Fruit fly (Drosophila melanogaster) whole organism, embryonic: ENCODE results near the gene qtc.

Source experiments
- Awh ChIP-seq: fragments of 200-800 bp; sonication (Bioruptor generic); IDR thresholded peaks from 2 replicates; pipeline ENCODE4, ENCODE4 v1.3.6; 2022; ENCODE audit warnings: missing biosample characterization, missing genetic modification characterization
- Bdp1 ChIP-seq: fragments of 200-800 bp; sonication (Bioruptor generic); optimal IDR thresholded peaks from 3 replicates; lab custom pipeline; 2016; ENCODE audit warnings: missing biosample characterization, missing genetic modification characterization
- CG10321 ChIP-seq: fragments of 200-800 bp; sonication (Bioruptor generic); IDR thresholded peaks from 2 replicates; pipeline ENCODE4 v1.3.6; 2022; ENCODE audit warnings: missing biosample characterization, missing genetic modification characterization
- CG11456 ChIP-seq: fragments of 200-800 bp; sonication (Bioruptor generic); IDR thresholded peaks from 3 replicates; pipeline ENCODE4 v1.3.6; 2022; ENCODE audit warnings: missing biosample characterization, missing genetic modification characterization
- CG12391 ChIP-seq: fragments of 200-800 bp; sonication (Bioruptor generic); optimal IDR thresholded peaks from 3 replicates; lab custom pipeline; 2018; ENCODE audit warnings: missing biosample characterization, mild to moderate bottlenecking, missing genetic modification characterization, moderate library complexity
- CG12659 ChIP-seq: fragments of 200-800 bp; sonication (Bioruptor generic); optimal IDR thresholded peaks from 3 replicates; lab custom pipeline; 2017; ENCODE audit warnings: mild to moderate bottlenecking, missing biosample characterization, missing genetic modification reagents, missing genetic modification characterization
- CG12769 ChIP-seq: fragments of 200-800 bp; sonication (Bioruptor generic); optimal IDR thresholded peaks from 2 replicates; lab custom pipeline; 2019; ENCODE audit warnings: missing biosample characterization, mild to moderate bottlenecking, missing genetic modification characterization, moderate library complexity
- CG13624 ChIP-seq: fragments of 200-800 bp; sonication (Bioruptor generic); optimal IDR thresholded peaks from 2 replicates; lab custom pipeline; 2016; ENCODE audit warnings: missing biosample characterization, missing genetic modification characterization
- CG1602 ChIP-seq: fragments of 200-800 bp; sonication (Bioruptor generic); optimal IDR thresholded peaks from 3 replicates; lab custom pipeline; 2016; ENCODE audit warnings: missing biosample characterization, missing genetic modification characterization
- CG16779 ChIP-seq: fragments of 200-800 bp; sonication (Bioruptor generic); IDR thresholded peaks from 2 replicates; pipeline ENCODE4 v1.3.6; 2022; ENCODE audit warnings: missing biosample characterization, missing genetic modification characterization
- CG2116 ChIP-seq: fragments of 200-800 bp; sonication (Bioruptor generic); optimal IDR thresholded peaks from 3 replicates; lab custom pipeline; 2018; ENCODE audit warnings: missing biosample characterization, mild to moderate bottlenecking, missing genetic modification characterization
- CG2120 ChIP-seq: fragments of 200-800 bp; sonication (Bioruptor generic); optimal IDR thresholded peaks from 3 replicates; lab custom pipeline; 2016; ENCODE audit warnings: missing biosample characterization, missing genetic modification characterization
- CG31388 ChIP-seq: fragments of 200-800 bp; sonication (Bioruptor generic); optimal IDR thresholded peaks from 2 replicates; lab custom pipeline; 2016; ENCODE audit warnings: missing biosample characterization, missing genetic modification characterization
- CG31441 ChIP-seq: fragments of 200-800 bp; sonication (Bioruptor generic); IDR thresholded peaks from 2 replicates; pipeline ENCODE4 v1.3.6; 2022; ENCODE audit warnings: missing biosample characterization, missing genetic modification characterization
- CG33213 ChIP-seq: fragments of 200-800 bp; sonication (Bioruptor generic); optimal IDR thresholded peaks from 3 replicates; lab custom pipeline; 2016; ENCODE audit warnings: missing biosample characterization, missing genetic modification characterization
- CG34422 ChIP-seq: fragments of 200-800 bp; sonication (Bioruptor generic); IDR thresholded peaks from 3 replicates; pipeline ENCODE4 v1.3.6; 2022; ENCODE audit warnings: missing biosample characterization, missing genetic modification characterization
- CG3847 ChIP-seq: fragments of 200-800 bp; sonication (Bioruptor generic); IDR thresholded peaks from 2 replicates; pipeline ENCODE4 v1.3.6; 2022; ENCODE audit warnings: missing biosample characterization, missing genetic modification characterization
- CG6689 ChIP-seq: fragments of 200-800 bp; sonication (Bioruptor generic); IDR thresholded peaks from 2 replicates; pipeline ENCODE4 v1.3.6; 2022; ENCODE audit warnings: missing biosample characterization, missing genetic modification characterization
- CG9215 ChIP-seq: fragments of 200-800 bp; sonication (Bioruptor generic); IDR thresholded peaks from 2 replicates; pipeline ENCODE4 v1.3.6; 2022; ENCODE audit warnings: missing biosample characterization, missing genetic modification characterization
- CG9727 ChIP-seq: fragments of 200-800 bp; sonication (Bioruptor generic); optimal IDR thresholded peaks from 3 replicates; lab custom pipeline; 2017; ENCODE audit warnings: missing biosample characterization, mild to moderate bottlenecking, missing genetic modification characterization
- CG9817 ChIP-seq: fragments of 200-800 bp; sonication (Bioruptor generic); optimal IDR thresholded peaks from 2 replicates; lab custom pipeline; 2018; ENCODE audit warnings: missing biosample characterization, mild to moderate bottlenecking, missing genetic modification characterization, moderate library complexity
- Camta ChIP-seq: fragments of 200-800 bp; sonication (Bioruptor generic); optimal IDR thresholded peaks from 2 replicates; lab custom pipeline; 2016; ENCODE audit warnings: missing biosample characterization, missing genetic modification characterization
- CoRest ChIP-seq: fragments of 200-800 bp; sonication (Bioruptor generic); optimal IDR thresholded peaks from 3 replicates; lab custom pipeline; 2018; ENCODE audit warnings: missing biosample characterization, mild to moderate bottlenecking, missing genetic modification characterization, moderate library complexity
- CrebB ChIP-seq: fragments of 200-800 bp; sonication (Bioruptor generic); optimal IDR thresholded peaks from 3 replicates; lab custom pipeline; 2018; ENCODE audit warnings: missing biosample characterization, mild to moderate bottlenecking, missing genetic modification characterization
- Deaf1 ChIP-seq: fragments of 200-800 bp; optimal IDR thresholded peaks from 3 replicates; lab custom pipeline; 2019; ENCODE audit warnings: missing biosample characterization, mild to moderate bottlenecking, missing genetic modification characterization, moderate library complexity
- Eip74EF ChIP-seq, 2 experiments: fragments of 200-800 bp in 1 of 2; fragments of >200 bp in 1 of 2; sonication (Bioruptor generic) in 1 of 2; optimal IDR thresholded peaks; 2 replicates each; lab custom pipeline; 2017 to 2019; ENCODE audit warnings: missing biosample characterization in 2 of 2, missing genetic modification characterization in 2 of 2, mild to moderate bottlenecking in 1 of 2, moderate library complexity in 1 of 2
- HLH54F ChIP-seq: fragments of 200-800 bp; sonication (Bioruptor generic); optimal IDR thresholded peaks from 3 replicates; lab custom pipeline; 2016; ENCODE audit warnings: missing biosample characterization, missing genetic modification characterization
- Meics ChIP-seq: fragments of 200-800 bp; sonication (Bioruptor generic); optimal IDR thresholded peaks from 2 replicates; lab custom pipeline; 2017; ENCODE audit warnings: missing biosample characterization, mild to moderate bottlenecking, missing genetic modification characterization
- Mes4 ChIP-seq: fragments of 200-800 bp; sonication (Bioruptor generic); optimal IDR thresholded peaks from 2 replicates; lab custom pipeline; 2016; ENCODE audit warnings: missing biosample characterization, missing genetic modification characterization
- NC2β ChIP-seq: fragments of 200-800 bp; sonication (Bioruptor generic); optimal IDR thresholded peaks from 2 replicates; lab custom pipeline; 2016; ENCODE audit warnings: missing biosample characterization, missing genetic modification characterization
- Vsx1 ChIP-seq: fragments of 200-800 bp; sonication (Bioruptor generic); optimal IDR thresholded peaks from 2 replicates; lab custom pipeline; 2017; ENCODE audit warnings: missing biosample characterization, mild to moderate bottlenecking, missing genetic modification characterization, missing genetic modification reagents
- az2 ChIP-seq: fragments of 200-800 bp; sonication (Bioruptor generic); optimal IDR thresholded peaks from 3 replicates; lab custom pipeline; 2016; ENCODE audit warnings: missing biosample characterization, missing genetic modification characterization
- caup ChIP-seq: fragments of 200-800 bp; sonication (Bioruptor generic); optimal IDR thresholded peaks from 3 replicates; lab custom pipeline; 2017; ENCODE audit warnings: missing biosample characterization, mild to moderate bottlenecking, missing genetic modification characterization, moderate library complexity; ENCODE audit not compliant: severe bottlenecking
- chif ChIP-seq, 2 experiments: fragments of 200-800 bp; sonication (Bioruptor generic); optimal IDR thresholded peaks; 3 replicates each; lab custom pipeline; 2016; ENCODE audit warnings: missing biosample characterization in 2 of 2, missing genetic modification characterization in 2 of 2
- da ChIP-seq: fragments of 200-800 bp; sonication (Bioruptor generic); optimal IDR thresholded peaks from 2 replicates; lab custom pipeline; 2016; ENCODE audit warnings: missing biosample characterization, missing genetic modification characterization
- dm ChIP-seq: fragments of 200-800 bp; sonication (Bioruptor generic); optimal IDR thresholded peaks from 3 replicates; lab custom pipeline; 2016; ENCODE audit warnings: missing biosample characterization, missing genetic modification characterization
- dpn ChIP-seq, 2 experiments: fragments of 200-800 bp; sonication (Bioruptor generic); optimal IDR thresholded peaks; 3 replicates each; lab custom pipeline; 2016; ENCODE audit warnings: missing biosample characterization in 2 of 2, missing genetic modification characterization in 2 of 2
- gsb ChIP-seq: fragments of 200-800 bp; sonication (Bioruptor generic); IDR thresholded peaks from 2 replicates; pipeline ENCODE4 v1.3.6; 2022; ENCODE audit warnings: missing biosample characterization, missing genetic modification characterization
- inv ChIP-seq: fragments of 200-800 bp; sonication (Bioruptor generic); IDR thresholded peaks from 2 replicates; pipeline ENCODE4 v1.3.6; 2022; ENCODE audit warnings: missing biosample characterization, missing genetic modification characterization; ENCODE audit not compliant: partially characterized antibody
- kni ChIP-seq: fragments of 200-800 bp; sonication (Bioruptor generic); optimal IDR thresholded peaks from 3 replicates; lab custom pipeline; 2017; ENCODE audit warnings: mild to moderate bottlenecking, missing biosample characterization, missing genetic modification reagents, missing genetic modification characterization
- lilli ChIP-seq: fragments of 200-800 bp; sonication (Bioruptor generic); optimal IDR thresholded peaks from 3 replicates; lab custom pipeline; 2016; ENCODE audit warnings: missing biosample characterization, missing genetic modification characterization
- nerfin-1 ChIP-seq: fragments of 200-800 bp; sonication (Bioruptor generic); optimal IDR thresholded peaks from 3 replicates; lab custom pipeline; 2019; ENCODE audit warnings: missing biosample characterization, mild to moderate bottlenecking, missing genetic modification characterization, moderate library complexity
- nmo ChIP-seq: fragments of 200-800 bp; sonication (Bioruptor generic); optimal IDR thresholded peaks from 2 replicates; lab custom pipeline; 2018; ENCODE audit warnings: missing biosample characterization, mild to moderate bottlenecking, missing genetic modification characterization, moderate library complexity
- odd ChIP-seq: fragments of 200-800 bp; sonication (Bioruptor generic); optimal IDR thresholded peaks from 2 replicates; lab custom pipeline; 2017; ENCODE audit warnings: missing biosample characterization, mild to moderate bottlenecking, missing genetic modification characterization
- sens ChIP-seq: fragments of 200-800 bp; sonication (Bioruptor generic); peaks from one replicate; lab custom pipeline; 2016; ENCODE audit warnings: missing biosample characterization, missing genetic modification characterization
- sens-2 ChIP-seq: fragments of 200-800 bp; sonication (Bioruptor generic); IDR thresholded peaks from 2 replicates; pipeline ENCODE4 v1.3.6; 2022; ENCODE audit warnings: missing biosample characterization, missing genetic modification characterization
- tgo ChIP-seq: fragments of 200-800 bp; sonication (Bioruptor generic); IDR thresholded peaks from 3 replicates; pipeline ENCODE4 v1.3.6; 2022; ENCODE audit warnings: missing biosample characterization, missing genetic modification characterization
- ttk ChIP-seq: fragments of 200-800 bp; sonication (Bioruptor generic); IDR thresholded peaks from 2 replicates; pipeline ENCODE4 v2.1.2; 2022; ENCODE audit warnings: missing biosample characterization, missing genetic modification characterization
- vvl ChIP-seq: fragments of 200-800 bp; sonication (Bioruptor generic); IDR thresholded peaks from 2 replicates; pipeline ENCODE4 v1.3.6; 2022; ENCODE audit warnings: missing biosample characterization, missing genetic modification characterization
- zfh1 ChIP-seq: fragments of 200-800 bp; sonication (Bioruptor generic); IDR thresholded peaks from 3 replicates; pipeline ENCODE4 v1.3.6; 2022; ENCODE audit warnings: missing biosample characterization, missing genetic modification characterization

qtc gene

dm6 chr2L:5060952-5061478 lies 400 bp downstream of the qtc start (continued):
- TF ChIP-seq CG2116 (no peak), nerfin-1 (tag; lab: Kevin White, UChicago) (peak; percentile 0), nmo (GFP tag; lab: Kevin White, UChicago) (peak; percentile 25), Mes4 (GFP tag; lab: Kevin White, UChicago) (no peak), CG1602 (GFP tag; lab: Kevin White, UChicago) (peak; percentile 40), tgo (GFP tag; lab: Robert Waterston, UW) (peak; percentile 69; the same call in 2 of the 3 replicates), CG9215 (GFP tag; lab: Robert Waterston, UW) (no peak), CoRest (tag; lab: Kevin White, UChicago) (peak; percentile 28), Awh (GFP tag; lab: Robert Waterston, UW) (peak; percentile 73), odd (GFP tag; lab: Kevin White, UChicago) (peak; percentile 72), CG2120 (GFP tag; lab: Kevin White, UChicago) (peak; percentile 88), CrebB (tag; lab: Kevin White, UChicago) (peak; percentile 58), dm (GFP tag; lab: Kevin White, UChicago) (no peak), CG16779 (GFP tag; lab: Robert Waterston, UW) (no peak), sens (peak; percentile 93), CG10321 (GFP tag; lab: Robert Waterston, UW) (peak; percentile 22; the same call in 1 of the 2 replicates), CG31441 (peak; percentile 54; the same call in 1 of the 2 replicates), Meics (peak; percentile 74), HLH54F (GFP tag; lab: Kevin White, UChicago) (peak; percentile 22), Bdp1 (GFP tag; lab: Kevin White, UChicago) (peak; percentile 32), CG3847 (GFP tag; lab: Robert Waterston, UW) (peak; percentile 41; the same call in 1 of the 2 replicates), sens-2 (GFP tag; lab: Robert Waterston, UW) (peak; percentile 42; the same call in 1 of the 2 replicates), CG12769 (peak; percentile 61), kni (peak; percentile 0), chif (GFP tag; optimal IDR thresholded peaks at IDR 0.05; lab: Kevin White, UChicago) (peak; percentile 22 to 71), CG12391 (tag; lab: Kevin White, UChicago) (peak; percentile 65), da (GFP tag; lab: Kevin White, UChicago) (peak; percentile 51), Deaf1 (tag; lab: Kevin White, UChicago) (peak; percentile 13), ttk (GFP tag; lab: Robert Waterston, UW) (no peak; the same call in 1 of the 2 replicates), zfh1 (peak; percentile 51; the same call in 1 of the 3 replicates), CG11456 (GFP tag; lab: Robert Waterston, UW) (peak; percentile 69; the same call in 1 of the 3 replicates), gsb (GFP tag; lab: Robert Waterston, UW) (peak; percentile 49), Camta (peak; percentile 80), CG9727 (peak; percentile 66), CG13624 (GFP tag; lab: Kevin White, UChicago) (peak; percentile 58), vvl (peak; percentile 82), CG31388 (GFP tag; lab: Kevin White, UChicago) (no peak), lilli (GFP tag; lab: Kevin White, UChicago) (peak; percentile 88), CG9817 (tag; lab: Kevin White, UChicago) (peak; percentile 48), CG33213 (GFP tag; lab: Kevin White, UChicago) (peak; percentile 28), CG12659 (GFP tag; lab: Kevin White, UChicago) (peak; percentile 57), NC2β (peak; percentile 28), CG6689 (GFP tag; lab: Robert Waterston, UW) (peak; percentile 40; the same call in 1 of the 2 replicates), Eip74EF (GFP tag; optimal IDR thresholded peaks at IDR 0.05; lab: Kevin White, UChicago) (peak in 1 of 2 experiments; percentile 53), inv (GFP tag; lab: Robert Waterston, UW) (no peak), az2 (GFP tag; lab: Kevin White, UChicago) (peak; percentile 42), caup (peak; percentile 88), CG34422 (GFP tag; lab: Robert Waterston, UW) (no peak), dpn (GFP tag; optimal IDR thresholded peaks at IDR 0.05; lab: Kevin White, UChicago) (peak; percentile 55 to 75), Vsx1 (GFP tag; lab: Kevin White, UChicago) (peak; percentile 31)
